Worm (Caenorhabditis elegans) whole organism, dauer: ENCODE data around the gene txt-17.
"Not testable (repeated sequence)": the region's sequence is repeated elsewhere in the genome, so short reads cannot be mapped to it uniquely, and the experiment has no call there.

Experiments
- unc-62 ChIP-seq: sonication (generic microtip); optimal IDR thresholded peaks from 2 replicates; lab custom pipeline; 2017; ENCODE audit warnings: missing biosample characterization, missing genetic modification reagents, missing genetic modification characterization

The txt-17 gene

DNA sequence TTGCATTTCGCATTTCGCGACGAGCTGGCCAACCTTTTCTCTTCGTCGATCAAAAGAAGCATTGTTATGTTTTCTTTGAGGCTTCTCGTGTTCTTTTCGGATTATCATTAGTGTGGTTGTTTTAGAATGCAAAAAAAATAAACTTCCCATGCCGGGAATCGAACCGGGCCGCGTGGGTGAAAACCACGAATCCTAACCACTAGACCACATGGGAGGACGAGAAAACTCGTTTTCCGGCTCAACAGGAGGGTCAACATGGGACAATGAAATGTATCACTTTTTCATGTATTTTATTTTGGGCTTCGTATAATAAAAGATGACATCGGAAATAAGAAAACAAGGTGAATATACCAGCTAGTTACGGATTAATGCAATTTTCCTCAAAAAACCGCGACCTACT is 16.6 kb upstream of the txt-17 start:
- TF ChIP-seq unc-62 (GFP tag; lab: Kevin White, UChicago) = no peak

ce11 chrV:7068861-7069260 is 15.9 kb upstream of the txt-17 start:
- no peak for TF ChIP-seq unc-62 (GFP tag; lab: Kevin White, UChicago)

ce11 chrV:7065226-7065625 is 12.2 kb upstream of the txt-17 start, which contains the start of gene Y57E12AR.1:
Y57E12AR.1 (minus strand) TSS chrV:7065326.
- no peak for TF ChIP-seq unc-62 (GFP tag; lab: Kevin White, UChicago)

DNA sequence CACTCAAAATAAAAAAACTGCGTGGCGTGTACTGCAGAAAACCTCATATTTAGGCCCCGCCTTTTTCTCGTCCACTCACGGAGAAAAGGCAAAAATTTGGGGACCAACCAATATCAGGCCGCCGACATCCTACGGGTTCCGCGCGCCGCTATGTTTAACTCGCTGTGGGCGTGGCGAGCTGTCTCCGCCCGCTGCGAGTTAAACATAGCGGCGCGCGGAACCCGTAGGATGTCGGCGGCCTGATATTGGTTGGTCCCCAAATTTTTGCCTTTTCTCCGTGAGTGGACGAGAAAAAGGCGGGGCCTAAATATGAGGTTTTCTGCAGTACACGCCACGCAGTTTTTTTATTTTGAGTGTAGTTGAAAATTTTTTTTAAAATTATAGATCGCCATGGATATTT is 9.8 kb upstream of the txt-17 start, which contains the start of gene tmem-258:
tmem-258 (plus strand) TSS at position 385 of the 400 bp plus-strand sequence.
- not testable (repeated sequence) for TF ChIP-seq unc-62 (GFP tag; lab: Kevin White, UChicago)

DNA sequence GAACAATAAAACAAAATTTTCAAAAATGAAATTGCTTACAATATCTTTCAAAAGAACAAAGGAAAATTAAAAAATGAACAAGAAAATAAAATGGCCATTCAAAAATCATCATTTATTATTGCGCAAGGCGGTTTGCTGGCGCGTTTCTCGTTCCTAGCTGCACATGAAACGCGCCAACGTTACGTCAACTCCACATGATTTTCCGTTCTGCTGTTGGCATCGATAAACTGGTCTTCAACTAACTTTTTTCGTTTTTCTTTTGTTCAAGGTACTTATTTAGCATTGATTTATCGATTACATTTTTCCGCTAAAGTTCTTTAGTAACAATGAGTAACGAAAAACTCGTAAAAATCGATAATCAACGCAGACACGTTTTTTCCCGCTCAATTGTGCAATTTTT is 7.4 kb upstream of the txt-17 start, which contains the start of the genes Y57E12AL.6 and Y57E12AL.1:
Y57E12AL.6 (minus strand) TSS at position 75 of the 400 bp plus-strand sequence.
Y57E12AL.1 (plus strand) TSS at position 135 of the 400 bp plus-strand sequence.
- no peak for TF ChIP-seq unc-62 (GFP tag; lab: Kevin White, UChicago)

ce11 chrV:7059350-7059749 is 6.3 kb upstream of the txt-17 start, which contains the start of gene mdt-6:
mdt-6 (minus strand) TSS chrV:7059624.
- TF ChIP-seq unc-62 (GFP tag; lab: Kevin White, UChicago) = no peak

DNA sequence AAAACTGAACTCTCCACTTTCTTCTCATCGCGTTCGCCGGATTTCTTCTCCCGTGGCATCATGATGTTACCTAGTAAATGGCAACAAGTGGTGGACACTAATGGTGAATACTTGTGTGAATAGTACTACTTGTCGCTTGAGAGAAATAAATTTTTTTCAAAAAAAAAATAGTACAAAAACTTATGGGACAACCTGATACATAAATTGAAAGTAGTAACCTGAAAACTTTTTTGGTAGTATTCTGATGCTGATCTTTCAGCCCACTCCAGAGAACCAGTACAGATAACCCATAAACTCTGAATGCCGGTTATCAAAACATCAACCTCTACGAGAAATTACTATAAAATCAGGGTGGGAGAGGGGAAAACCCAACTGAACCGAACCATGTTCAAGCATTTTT is 4.8 kb upstream of the txt-17 start, which contains the start of gene Y57E12AL.2:
Y57E12AL.2 (plus strand) TSS at position 301 of the 400 bp plus-strand sequence.
- TF ChIP-seq unc-62 (GFP tag; lab: Kevin White, UChicago) = not testable (repeated sequence)

DNA sequence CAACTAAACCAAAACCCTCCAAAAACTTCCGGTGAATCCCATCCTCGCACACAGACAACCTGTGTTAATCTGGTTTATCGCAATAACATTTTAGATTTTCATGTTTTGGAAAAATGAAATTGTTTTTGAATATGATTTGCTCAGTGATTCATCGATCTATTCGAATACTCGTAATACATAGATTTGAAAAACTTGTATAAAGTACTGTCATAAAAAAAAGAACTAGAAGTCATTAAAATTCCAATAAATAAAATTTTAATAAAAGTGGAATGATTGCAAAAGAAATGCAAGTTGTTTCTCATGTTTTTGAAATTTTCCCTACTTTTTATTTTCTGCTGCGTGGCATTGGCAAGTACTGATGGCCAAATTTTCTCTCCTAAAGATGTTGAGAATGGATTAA is 1.6 kb upstream of the txt-17 start, which contains the start of gene spig-8:
spig-8 (plus strand) TSS at position 301 of the 400 bp plus-strand sequence.
- TF ChIP-seq unc-62 (GFP tag; lab: Kevin White, UChicago) = no peak

ce11 chrV:7051133-7051765 is 1.8 kb downstream of the txt-17 start, which contains the start of the genes tofu-2 and spig-1:
tofu-2 (minus strand) TSS chrV:7051248.
spig-1 (plus strand) TSS chrV:7051715.
- TF ChIP-seq unc-62 (GFP tag; lab: Kevin White, UChicago) = no peak

ce11 chrV:7050153-7050552 is 2.8 kb downstream of the txt-17 start:
- TF ChIP-seq unc-62 (GFP tag; lab: Kevin White, UChicago) = no peak

DNA sequence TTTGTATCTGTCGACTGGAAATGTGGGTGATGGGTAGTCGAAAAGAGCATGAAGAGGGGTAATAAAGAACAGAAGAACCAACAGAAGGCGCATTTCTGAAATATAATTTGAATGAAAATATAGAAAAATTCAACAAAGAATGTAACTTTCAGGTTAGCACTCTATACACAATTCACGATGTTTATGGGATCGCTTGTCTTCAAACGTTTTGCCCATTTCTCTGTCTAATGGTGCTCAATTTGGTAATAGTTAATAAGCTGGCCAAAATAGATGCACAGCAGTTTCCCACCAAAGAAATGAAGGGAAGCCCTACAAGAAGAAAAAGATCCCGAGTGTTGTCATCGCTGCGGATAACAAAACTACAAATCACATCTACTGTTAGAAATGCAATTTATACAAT is 5.5 kb downstream of the txt-17 start, which contains the start of gene F20A1.8:
F20A1.8 (minus strand) TSS at position 101 of the 400 bp plus-strand sequence.
- no peak for TF ChIP-seq unc-62 (GFP tag; lab: Kevin White, UChicago)

DNA sequence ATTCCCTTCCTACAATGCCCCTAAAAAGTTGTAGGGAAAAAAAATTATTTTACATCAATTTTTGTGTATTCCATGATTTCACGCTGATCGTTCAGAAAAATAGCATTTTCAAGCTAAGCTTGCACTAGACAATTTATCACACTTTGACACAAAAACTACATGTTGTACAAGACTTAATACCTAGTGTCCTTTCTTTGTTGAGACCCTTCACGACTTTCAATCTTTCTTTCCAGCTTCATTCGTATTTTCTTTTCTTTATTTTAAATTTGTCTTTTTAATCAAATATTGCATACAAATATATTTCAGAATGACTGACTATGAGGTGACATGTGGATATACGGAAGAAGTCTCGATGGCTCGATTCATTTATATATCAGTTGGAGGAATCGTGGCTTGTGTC is 7.0 kb downstream of the txt-17 start, which contains the start of gene F20A1.2:
F20A1.2 (plus strand) TSS at position 301 of the 400 bp plus-strand sequence.
- no peak for TF ChIP-seq unc-62 (GFP tag; lab: Kevin White, UChicago)

ce11 chrV:7036475-7036874 is 16.5 kb downstream of the txt-17 start, which contains the start of gene twk-11:
twk-11 (minus strand) TSS chrV:7036575.
- no peak for TF ChIP-seq unc-62 (GFP tag; lab: Kevin White, UChicago)

ce11 chrV:7027055-7027454 is 25.9 kb downstream of the txt-17 start, which contains the start of gene F20A1.6:
F20A1.6 (minus strand) TSS chrV:7027155.
- no peak for TF ChIP-seq unc-62 (GFP tag; lab: Kevin White, UChicago)

- no peak for TF ChIP-seq unc-62 (GFP tag; lab: Kevin White, UChicago)
Observed at ce11 chrV:7022981-7023380, 30.0 kb downstream of the txt-17 start.

- no peak for TF ChIP-seq unc-62 (GFP tag; lab: Kevin White, UChicago)
Observed at ce11 chrV:7021772-7022171, 31.2 kb downstream of the txt-17 start, which contains the start of gene F20A1.4. F20A1.4 (minus strand) TSS chrV:7021872.
